Fruit fly (Drosophila melanogaster) whole organism, embryonic: ENCODE measurements around the gene sni.

Source experiments
- Blimp-1 ChIP-seq: fragments of 200-800 bp; sonication (Bioruptor generic); optimal IDR thresholded peaks from 3 replicates; lab custom pipeline; 2018; ENCODE audit warnings: missing biosample characterization, missing genetic modification characterization, mild to moderate bottlenecking, moderate library complexity, missing genetic modification reagents
- CG14050 ChIP-seq: fragments of 200-800 bp; sonication (Bioruptor generic); IDR thresholded peaks from 3 replicates; pipeline ENCODE4 v1.3.6; 2022; ENCODE audit warnings: missing biosample characterization, missing genetic modification characterization
- CG15073 ChIP-seq: fragments of 200-800 bp; sonication (Bioruptor generic); optimal IDR thresholded peaks from 2 replicates; lab custom pipeline; 2016; ENCODE audit warnings: missing biosample characterization, missing genetic modification characterization
- CG15479 ChIP-seq: fragments of 200-800 bp; sonication (Bioruptor generic); optimal IDR thresholded peaks from 3 replicates; lab custom pipeline; 2019; ENCODE audit warnings: missing biosample characterization, mild to moderate bottlenecking, missing genetic modification characterization, moderate library complexity
- CG17361 ChIP-seq: fragments of 200-800 bp; sonication (Bioruptor generic); IDR thresholded peaks from 3 replicates; pipeline ENCODE4 v1.3.6; 2022; ENCODE audit warnings: missing biosample characterization, missing genetic modification characterization
- CG2889 ChIP-seq: fragments of 200-800 bp; sonication (Bioruptor generic); IDR thresholded peaks from 3 replicates; pipeline ENCODE4 v1.3.6; 2022; ENCODE audit warnings: missing biosample characterization, missing genetic modification characterization
- CG9609 ChIP-seq: fragments of 200-800 bp; sonication (Bioruptor generic); optimal IDR thresholded peaks from 3 replicates; lab custom pipeline; 2016; ENCODE audit warnings: missing biosample characterization, missing genetic modification characterization
- Mrtf ChIP-seq: fragments of 200-800 bp; sonication (Bioruptor generic); IDR thresholded peaks from 3 replicates; pipeline ENCODE4 v1.3.6; 2022; ENCODE audit warnings: missing biosample characterization, missing genetic modification characterization
- Xrp1 ChIP-seq: fragments of 200-800 bp; sonication (Bioruptor generic); IDR thresholded peaks from 2 replicates; pipeline ENCODE4 v1.3.6; 2022; ENCODE audit warnings: missing biosample characterization, missing genetic modification characterization
- bigmax ChIP-seq: fragments of 200-800 bp; sonication (Bioruptor generic); optimal IDR thresholded peaks from 2 replicates; lab custom pipeline; 2018; ENCODE audit warnings: missing biosample characterization, mild to moderate bottlenecking, missing genetic modification characterization
- cato ChIP-seq: fragments of 200-800 bp; sonication (Bioruptor generic); optimal IDR thresholded peaks from 2 replicates; lab custom pipeline; 2016; ENCODE audit warnings: missing biosample characterization, missing genetic modification characterization, borderline replicate concordance
- nerfin-2 ChIP-seq: fragments of 200-800 bp; sonication (Bioruptor generic); IDR thresholded peaks from 2 replicates; pipeline ENCODE4 v1.3.6; 2022; ENCODE audit warnings: missing biosample characterization, missing genetic modification characterization; ENCODE audit not compliant: partially characterized antibody
- psq ChIP-seq: fragments of 200-800 bp; sonication (Bioruptor generic); optimal IDR thresholded peaks from 2 replicates; lab custom pipeline; 2017; ENCODE audit warnings: missing biosample characterization, missing genetic modification characterization
- slp2 ChIP-seq: fragments of 200-800 bp; sonication (Bioruptor generic); optimal IDR thresholded peaks from 2 replicates; lab custom pipeline; 2016; ENCODE audit warnings: missing biosample characterization, missing genetic modification characterization

- no peak for TF ChIP-seq psq (GFP tag; lab: Kevin White, UChicago)
- TF ChIP-seq CG2889 (GFP tag; lab: Robert Waterston, UW): no peak
- TF ChIP-seq CG9609 (GFP tag; lab: Kevin White, UChicago): no peak
- TF ChIP-seq slp2 (GFP tag; lab: Kevin White, UChicago): no peak
- no peak for TF ChIP-seq CG15479
- no peak for TF ChIP-seq nerfin-2
- TF ChIP-seq Mrtf: no peak
- TF ChIP-seq Xrp1 (GFP tag; lab: Robert Waterston, UW): no peak
- no peak for TF ChIP-seq CG15073 (GFP tag; lab: Kevin White, UChicago)
- no peak for TF ChIP-seq CG17361 (GFP tag; lab: Robert Waterston, UW)
- no peak for TF ChIP-seq Blimp-1 (GFP tag; lab: Kevin White, UChicago)
- TF ChIP-seq bigmax (GFP tag; lab: Kevin White, UChicago): no peak
- no peak for TF ChIP-seq CG14050
- TF ChIP-seq cato: no peak
Observed at dm6 chrX:8195449-8196156, 48.2 kb downstream of the sni start.
